Worm (Caenorhabditis elegans) whole organism, L2 larva: Measurements from ENCODE around the gene R12B2.13.

Source experiments
- ceh-16 ChIP-seq: fragments of 150-350 bp; optimal IDR thresholded peaks from 2 replicates; lab custom pipeline; 2014; ENCODE audit warnings: missing biosample characterization, missing genetic modification characterization
- nhr-11 ChIP-seq: fragments of 150-350 bp; optimal IDR thresholded peaks from 2 replicates; lab custom pipeline; 2014; ENCODE audit warnings: missing biosample characterization, missing genetic modification characterization
- ztf-11 ChIP-seq: sonication (generic microtip); optimal IDR thresholded peaks from 2 replicates; lab custom pipeline; 2017; ENCODE audit warnings: missing biosample characterization, missing genetic modification characterization

ce11 chrIII:5840277-5840676, 7.0 kb upstream of the R12B2.13 start:
- no peak for TF ChIP-seq ceh-16 (tag; lab: Kevin White, UChicago)
- no peak for TF ChIP-seq ztf-11
- no peak for TF ChIP-seq nhr-11
